Worm (Caenorhabditis elegans): ENCODE measurements around the gene R07G3.7.

Gene R07G3.7

ce11 chrII:7588295-7588694 is 25.2 kb downstream of the R07G3.7 start:
- TF ChIP-seq tbx-37 (GFP tag; conservative IDR thresholded peaks at IDR 0.05) (no peak), tbx-11 (GFP tag; IDR thresholded peaks at IDR 0.05) (no peak), hmbx-1 (tag; optimal IDR thresholded peaks at IDR 0.05) (no peak), tra-4 (tag; optimal IDR thresholded peaks at IDR 0.05) (no peak), B0310.2 (tag; optimal IDR thresholded peaks at IDR 0.05) (no peak), F13C5.2 (tag; optimal IDR thresholded peaks at IDR 0.05) (no peak), aly-1 (tag; optimal IDR thresholded peaks at IDR 0.05) (no peak), sea-1 (GFP tag; conservative IDR thresholded peaks at IDR 0.05) (no peak), ceh-36 (tag; optimal IDR thresholded peaks at IDR 0.05) (no peak), flt-1 (GFP tag; IDR thresholded peaks at IDR 0.05) (no peak), hnd-1 (tag; optimal IDR thresholded peaks at IDR 0.05) (no peak), hmg-4 (GFP tag; optimal IDR thresholded peaks at IDR 0.05) (no peak)

DNA sequence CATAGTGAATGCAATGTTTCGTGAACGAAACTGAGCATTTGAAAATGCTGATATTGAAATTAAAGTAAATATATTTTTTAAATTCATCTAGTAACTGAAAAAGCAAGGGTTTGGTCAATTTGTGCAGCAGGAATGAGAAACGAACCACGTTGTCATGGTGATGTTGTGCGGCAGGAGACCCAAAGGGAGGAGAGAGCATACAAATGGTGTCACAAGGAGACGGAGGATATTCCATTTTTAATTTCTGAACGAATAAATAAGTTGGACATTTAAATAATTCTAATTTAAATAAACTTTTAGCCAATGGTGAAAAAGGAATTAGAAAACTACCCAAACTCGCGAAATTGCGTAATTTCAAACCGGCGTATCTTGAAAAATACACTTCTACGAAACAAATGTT is 30.0 kb downstream of the R07G3.7 start, which contains the start of gene mks-3:
Gene mks-3 (minus strand): TSS at position 101 of the 400 bp plus-strand sequence.
- no peak for TF ChIP-seq ets-7 (tag; optimal IDR thresholded peaks at IDR 0.05)
- no peak for TF ChIP-seq aly-1 (tag; optimal IDR thresholded peaks at IDR 0.05)
- TF ChIP-seq ceh-13 (GFP tag; optimal IDR thresholded peaks at IDR 0.05) = no peak
- no peak for TF ChIP-seq flt-1 (GFP tag; IDR thresholded peaks at IDR 0.05)
- no peak for TF ChIP-seq tbx-11 (GFP tag; IDR thresholded peaks at IDR 0.05)
- TF ChIP-seq hnd-1 (tag; optimal IDR thresholded peaks at IDR 0.05) = no peak
- TF ChIP-seq hmg-4 (GFP tag; optimal IDR thresholded peaks at IDR 0.05) = no peak
- no peak for TF ChIP-seq tbx-37 (GFP tag; conservative IDR thresholded peaks at IDR 0.05)
- TF ChIP-seq ceh-36 (tag; optimal IDR thresholded peaks at IDR 0.05) = no peak
- no peak for TF ChIP-seq hmbx-1 (tag; optimal IDR thresholded peaks at IDR 0.05)
- TF ChIP-seq pes-1 (GFP tag; IDR thresholded peaks at IDR 0.05) = no peak

- no peak for TF ChIP-seq ceh-36 (tag; optimal IDR thresholded peaks at IDR 0.05)
- no peak for TF ChIP-seq hmbx-1 (tag; optimal IDR thresholded peaks at IDR 0.05)
- no peak for TF ChIP-seq F13C5.2 (tag; optimal IDR thresholded peaks at IDR 0.05)
- TF ChIP-seq ets-7 (tag; optimal IDR thresholded peaks at IDR 0.05) = no peak
- TF ChIP-seq tbx-11 (GFP tag; IDR thresholded peaks at IDR 0.05) = no peak
- no peak for TF ChIP-seq hmg-4 (GFP tag; optimal IDR thresholded peaks at IDR 0.05)
- TF ChIP-seq pes-1 (GFP tag; IDR thresholded peaks at IDR 0.05) = no peak
- TF ChIP-seq tbx-37 (GFP tag; conservative IDR thresholded peaks at IDR 0.05) = no peak
- no peak for TF ChIP-seq ama-1 (optimal IDR thresholded peaks at IDR 0.05)
These were observed 36.1 kb downstream of the R07G3.7 start, which contains the start of gene F35D2.6 for ce11 chrII:7577412-7577811. Gene F35D2.6, plus strand, starts transcription at chrII:7577712.

DNA sequence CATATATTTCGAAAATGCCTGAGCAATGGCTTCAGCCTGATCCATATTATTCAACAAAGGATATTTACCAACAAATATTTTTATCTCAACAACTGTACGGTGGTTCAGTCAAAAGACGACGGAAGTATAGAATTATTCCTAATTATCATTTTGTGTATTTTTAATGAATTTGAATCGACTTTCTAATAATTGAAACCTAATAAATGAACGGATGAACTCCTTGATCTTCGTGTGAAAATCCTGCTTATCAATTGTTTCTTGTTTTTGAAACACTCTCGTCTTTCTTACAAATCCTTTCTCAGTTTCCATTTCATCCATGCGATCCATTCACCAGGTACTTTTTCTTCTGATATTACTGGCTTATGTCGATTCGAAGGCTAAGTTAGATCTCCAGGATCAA is 37.9 kb downstream of the R07G3.7 start, which contains the start of gene F35D2.1:
Gene F35D2.1 (plus strand): TSS at position 301 of the 400 bp plus-strand sequence.
- no peak for TF ChIP-seq scrt-1 (GFP tag; IDR thresholded peaks at IDR 0.05)
- no peak for TF ChIP-seq F13C5.2 (tag; optimal IDR thresholded peaks at IDR 0.05)
- TF ChIP-seq hmg-4 (GFP tag; optimal IDR thresholded peaks at IDR 0.05) = no peak
- TF ChIP-seq tra-4 (tag; optimal IDR thresholded peaks at IDR 0.05) = no peak
- TF ChIP-seq ets-7 (tag; optimal IDR thresholded peaks at IDR 0.05) = no peak
- TF ChIP-seq ceh-36 (tag; optimal IDR thresholded peaks at IDR 0.05) = no peak
- no peak for TF ChIP-seq ceh-13 (GFP tag; optimal IDR thresholded peaks at IDR 0.05)
- TF ChIP-seq tbx-37 (GFP tag; conservative IDR thresholded peaks at IDR 0.05) = no peak
- TF ChIP-seq hnd-1 (tag; optimal IDR thresholded peaks at IDR 0.05) = no peak
- no peak for TF ChIP-seq flt-1 (GFP tag; IDR thresholded peaks at IDR 0.05)
- TF ChIP-seq pes-1 (GFP tag; IDR thresholded peaks at IDR 0.05) = no peak
- no peak for TF ChIP-seq hmbx-1 (tag; optimal IDR thresholded peaks at IDR 0.05)
- no peak for TF ChIP-seq tbx-11 (GFP tag; IDR thresholded peaks at IDR 0.05)
- TF ChIP-seq sea-1 (GFP tag; conservative IDR thresholded peaks at IDR 0.05) = no peak
- no peak for TF ChIP-seq ama-1 (optimal IDR thresholded peaks at IDR 0.05)

ce11 chrII:7574143-7574542 is 39.4 kb downstream of the R07G3.7 start, which contains the start of gene F35D2.2:
Gene F35D2.2, plus strand, starts transcription at chrII:7574443.
- TF ChIP-seq tbx-11 (GFP tag; IDR thresholded peaks at IDR 0.05) (no peak), hnd-1 (tag; optimal IDR thresholded peaks at IDR 0.05) (no peak), ceh-36 (tag; optimal IDR thresholded peaks at IDR 0.05) (no peak), pes-1 (GFP tag; IDR thresholded peaks at IDR 0.05) (no peak), scrt-1 (GFP tag; IDR thresholded peaks at IDR 0.05) (no peak), hmg-4 (GFP tag; optimal IDR thresholded peaks at IDR 0.05) (no peak), ets-7 (tag; optimal IDR thresholded peaks at IDR 0.05) (no peak), F13C5.2 (tag; optimal IDR thresholded peaks at IDR 0.05) (no peak)

DNA sequence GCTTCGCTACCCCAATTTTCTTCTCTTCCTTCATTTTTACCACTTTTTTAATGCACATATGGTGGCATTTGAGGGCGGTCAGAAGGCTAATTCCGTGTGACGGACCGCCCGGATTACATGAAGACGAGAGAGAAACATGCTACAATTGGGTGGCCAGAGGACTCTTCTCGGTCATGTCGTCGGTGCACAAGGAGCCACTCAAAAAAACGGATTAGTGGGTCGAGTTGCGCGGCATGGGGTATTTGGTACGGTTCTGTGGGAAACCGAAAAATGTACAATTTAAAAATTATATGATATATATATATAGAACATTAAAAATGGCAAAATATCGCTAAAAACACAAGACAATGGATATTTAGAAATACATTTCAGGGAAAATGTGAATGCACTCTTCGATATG is 42.7 kb downstream of the R07G3.7 start:
- TF ChIP-seq ceh-36 (tag; optimal IDR thresholded peaks at IDR 0.05) = peak; percentile 62
- no peak for TF ChIP-seq ceh-13 (GFP tag; optimal IDR thresholded peaks at IDR 0.05)
- TF ChIP-seq aly-1 (tag; optimal IDR thresholded peaks at IDR 0.05) = no peak
- TF ChIP-seq pes-1 (GFP tag; IDR thresholded peaks at IDR 0.05) = no peak
- no peak for TF ChIP-seq flt-1 (GFP tag; IDR thresholded peaks at IDR 0.05)
- TF ChIP-seq ama-1 (optimal IDR thresholded peaks at IDR 0.05) = no peak
- TF ChIP-seq hmg-4 (GFP tag; optimal IDR thresholded peaks at IDR 0.05) = no peak
- TF ChIP-seq tra-4 (tag; optimal IDR thresholded peaks at IDR 0.05) = no peak
- TF ChIP-seq sea-1 (GFP tag; conservative IDR thresholded peaks at IDR 0.05) = no peak

DNA sequence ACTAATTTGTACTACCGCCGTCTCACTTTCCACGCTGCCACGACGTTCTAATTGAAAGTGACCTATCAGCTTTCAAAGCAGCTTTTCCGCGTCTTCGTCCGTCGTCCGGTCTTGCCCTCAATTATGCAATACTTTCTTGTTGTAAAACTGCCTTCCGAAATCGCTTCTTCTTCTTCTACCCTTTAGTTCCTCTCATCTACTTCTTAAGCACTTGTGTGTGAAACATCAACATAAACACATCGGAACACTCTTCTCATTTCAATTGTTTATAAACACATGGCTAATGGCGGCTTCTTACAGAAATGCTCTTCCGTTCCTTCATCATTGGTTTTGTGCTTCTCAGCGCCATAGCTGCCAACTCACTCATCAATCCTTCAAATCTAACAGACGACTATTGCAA is 43.2 kb downstream of the R07G3.7 start, which contains the start of gene F35D2.3:
Gene F35D2.3 (plus strand): TSS at position 301 of the 400 bp plus-strand sequence.
- TF ChIP-seq ama-1 (optimal IDR thresholded peaks at IDR 0.05) (no peak), hmbx-1 (tag; optimal IDR thresholded peaks at IDR 0.05) (no peak), ceh-13 (GFP tag; optimal IDR thresholded peaks at IDR 0.05) (no peak), hnd-1 (tag; optimal IDR thresholded peaks at IDR 0.05) (no peak), aly-1 (tag; optimal IDR thresholded peaks at IDR 0.05) (no peak), hmg-4 (GFP tag; optimal IDR thresholded peaks at IDR 0.05) (no peak), flt-1 (GFP tag; IDR thresholded peaks at IDR 0.05) (no peak), pes-1 (GFP tag; IDR thresholded peaks at IDR 0.05) (no peak)

DNA sequence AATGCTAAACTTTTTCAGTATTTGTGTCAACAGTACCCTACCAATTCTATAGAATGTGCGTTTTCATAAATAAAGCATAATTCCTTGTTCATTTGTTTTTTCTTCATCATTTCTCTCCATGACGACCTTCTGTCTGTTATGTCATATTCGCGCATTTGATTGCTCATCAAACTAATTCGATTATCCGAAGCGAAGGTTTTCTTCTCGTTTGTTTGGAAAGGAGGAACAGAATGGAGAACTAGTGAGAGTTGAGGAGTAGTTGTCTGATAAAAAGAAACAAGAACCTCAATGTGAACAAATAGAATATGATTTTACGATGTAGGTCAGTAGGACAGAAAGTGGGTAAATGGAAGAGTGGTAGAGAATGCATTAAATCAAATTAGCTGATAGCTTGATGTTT is 50.9 kb downstream of the R07G3.7 start:
- TF ChIP-seq flt-1 (GFP tag; IDR thresholded peaks at IDR 0.05) = no peak
- TF ChIP-seq tbx-11 (GFP tag; IDR thresholded peaks at IDR 0.05) = no peak
- TF ChIP-seq F13C5.2 (tag; optimal IDR thresholded peaks at IDR 0.05) = no peak
- TF ChIP-seq ceh-13 (GFP tag; optimal IDR thresholded peaks at IDR 0.05) = no peak
- no peak for TF ChIP-seq ets-7 (tag; optimal IDR thresholded peaks at IDR 0.05)
- TF ChIP-seq pes-1 (GFP tag; IDR thresholded peaks at IDR 0.05) = no peak
- TF ChIP-seq B0310.2 (tag; optimal IDR thresholded peaks at IDR 0.05) = no peak
- TF ChIP-seq scrt-1 (GFP tag; IDR thresholded peaks at IDR 0.05) = no peak
- no peak for TF ChIP-seq sea-1 (GFP tag; conservative IDR thresholded peaks at IDR 0.05)
- no peak for TF ChIP-seq aly-1 (tag; optimal IDR thresholded peaks at IDR 0.05)
- TF ChIP-seq tbx-37 (GFP tag; conservative IDR thresholded peaks at IDR 0.05) = no peak
- no peak for TF ChIP-seq tra-4 (tag; optimal IDR thresholded peaks at IDR 0.05)
- no peak for TF ChIP-seq ama-1 (optimal IDR thresholded peaks at IDR 0.05)
- no peak for TF ChIP-seq hmg-4 (GFP tag; optimal IDR thresholded peaks at IDR 0.05)
- no peak for TF ChIP-seq hmbx-1 (tag; optimal IDR thresholded peaks at IDR 0.05)
- no peak for TF ChIP-seq ceh-36 (tag; optimal IDR thresholded peaks at IDR 0.05)
- TF ChIP-seq hnd-1 (tag; optimal IDR thresholded peaks at IDR 0.05) = no peak
